Worm (Caenorhabditis elegans) whole organism, late embryonic: Measurements from ENCODE around the gene F26F2.10.
A peak's percentile ranks its signal among the peaks of the same experiment; 100 is the strongest.

Experiments used
- C38D4.7 ChIP-seq: fragments of 200-800 bp; sonication (Bioruptor generic); optimal IDR thresholded peaks from 2 replicates; lab custom pipeline; 2018; ENCODE audit warnings: mild to moderate bottlenecking, missing genetic modification characterization, moderate library complexity, missing compliant biosample characterization
- F13H6.1 ChIP-seq: sonication (generic microtip); optimal IDR thresholded peaks from 2 replicates; lab custom pipeline; 2016; ENCODE audit warnings: missing genetic modification characterization, missing compliant biosample characterization
- K02D7.2 ChIP-seq: sonication (generic microtip); optimal IDR thresholded peaks from 2 replicates; lab custom pipeline; 2017; ENCODE audit warnings: mild to moderate bottlenecking, missing genetic modification characterization, missing compliant biosample characterization
- K09A11.1 ChIP-seq: sonication (generic microtip); optimal IDR thresholded peaks from 2 replicates; lab custom pipeline; 2017; ENCODE audit warnings: antibody characterized with exemption, mild to moderate bottlenecking, missing genetic modification characterization, missing compliant biosample characterization; ENCODE audit not compliant: insufficient read depth
- Y22D7AL.16 ChIP-seq: sonication (generic microtip); optimal IDR thresholded peaks from 2 replicates; lab custom pipeline; 2016; ENCODE audit warnings: missing genetic modification characterization, missing compliant biosample characterization
- ama-1 ChIP-seq: fragments of 150-350 bp; optimal IDR thresholded peaks from 2 replicates; lab custom pipeline; 2014
- ceh-14 ChIP-seq: sonication (generic microtip); optimal IDR thresholded peaks from 2 replicates; lab custom pipeline; 2016; ENCODE audit warnings: missing genotype, missing genetic modification characterization, missing compliant biosample characterization
- ceh-2 ChIP-seq: sonication (generic microtip); optimal IDR thresholded peaks from 2 replicates; lab custom pipeline; 2016; ENCODE audit warnings: missing genotype, missing genetic modification characterization, missing compliant biosample characterization
- ceh-24 ChIP-seq: sonication (generic microtip); optimal IDR thresholded peaks from 2 replicates; lab custom pipeline; 2016; ENCODE audit warnings: mild to moderate bottlenecking, missing genetic modification characterization, missing compliant biosample characterization
- ceh-31 ChIP-seq: sonication (generic microtip); optimal IDR thresholded peaks from 2 replicates; lab custom pipeline; 2016; ENCODE audit warnings: missing genetic modification characterization, missing compliant biosample characterization
- ceh-6 ChIP-seq: fragments of 200-800 bp; sonication (Bioruptor generic); optimal IDR thresholded peaks from 2 replicates; lab custom pipeline; 2018; ENCODE audit warnings: mild to moderate bottlenecking, missing genetic modification characterization, missing compliant biosample characterization
- dmd-4 ChIP-seq: sonication (generic microtip); optimal IDR thresholded peaks from 2 replicates; lab custom pipeline; 2016; ENCODE audit warnings: borderline replicate concordance, missing genetic modification characterization, missing compliant biosample characterization
- elt-2 ChIP-seq: sonication (generic microtip); optimal IDR thresholded peaks from 2 replicates; lab custom pipeline; 2016; ENCODE audit warnings: missing genetic modification reagents, missing genetic modification characterization, missing compliant biosample characterization
- elt-4 ChIP-seq: sonication (generic microtip); optimal IDR thresholded peaks from 2 replicates; lab custom pipeline; 2016; ENCODE audit warnings: missing genetic modification characterization, missing compliant biosample characterization
- eyg-1 ChIP-seq: sonication (generic microtip); optimal IDR thresholded peaks from 2 replicates; lab custom pipeline; 2016; ENCODE audit warnings: missing genotype, missing genetic modification characterization, missing compliant biosample characterization
- fkh-6 ChIP-seq: sonication (generic microtip); optimal IDR thresholded peaks from 2 replicates; lab custom pipeline; 2016; ENCODE audit warnings: missing genetic modification characterization, missing compliant biosample characterization
- hlh-15 ChIP-seq: sonication (generic microtip); optimal IDR thresholded peaks from 2 replicates; lab custom pipeline; 2016; ENCODE audit warnings: missing genetic modification characterization, missing compliant biosample characterization
- hlh-30 ChIP-seq: sonication (generic microtip); optimal IDR thresholded peaks from 2 replicates; lab custom pipeline; 2017; ENCODE audit warnings: antibody characterized with exemption, missing genetic modification characterization, missing compliant biosample characterization; ENCODE audit not compliant: insufficient read depth
- hlh-6 ChIP-seq: sonication (generic microtip); optimal IDR thresholded peaks from 2 replicates; lab custom pipeline; 2016; ENCODE audit warnings: missing genotype, missing genetic modification characterization, missing compliant biosample characterization
- hlh-8 ChIP-seq: sonication (generic microtip); optimal IDR thresholded peaks from 2 replicates; lab custom pipeline; 2016; ENCODE audit warnings: missing genotype, missing genetic modification characterization, missing compliant biosample characterization
- lim-6 ChIP-seq: sonication (generic microtip); optimal IDR thresholded peaks from 2 replicates; lab custom pipeline; 2016; ENCODE audit warnings: missing genetic modification characterization, missing compliant biosample characterization
- lin-11 ChIP-seq: fragments of 200-800 bp; sonication (Bioruptor generic); optimal IDR thresholded peaks from 2 replicates; lab custom pipeline; 2018; ENCODE audit warnings: mild to moderate bottlenecking, missing genetic modification characterization, missing compliant biosample characterization
- madf-2 ChIP-seq: sonication (generic microtip); optimal IDR thresholded peaks from 2 replicates; lab custom pipeline; 2017; ENCODE audit warnings: missing genetic modification characterization, missing compliant biosample characterization
- nfya-1 ChIP-seq: sonication (generic microtip); optimal IDR thresholded peaks from 2 replicates; lab custom pipeline; 2017; ENCODE audit warnings: missing genetic modification characterization, mild to moderate bottlenecking, missing compliant biosample characterization, antibody characterized with exemption, moderate library complexity
- odd-2 ChIP-seq: sonication (generic microtip); optimal IDR thresholded peaks from 2 replicates; lab custom pipeline; 2017; ENCODE audit warnings: antibody characterized with exemption, mild to moderate bottlenecking, missing genetic modification characterization, missing compliant biosample characterization
- pat-9 ChIP-seq: fragments of 200-800 bp; sonication (Bioruptor generic); optimal IDR thresholded peaks from 2 replicates; lab custom pipeline; 2018; ENCODE audit warnings: mild to moderate bottlenecking, missing genetic modification characterization, moderate library complexity, missing compliant biosample characterization
- pax-1 ChIP-seq: fragments of 150-350 bp; optimal IDR thresholded peaks from 2 replicates; lab custom pipeline; 2014; ENCODE audit warnings: missing biosample characterization, missing genetic modification characterization
- pha-2 ChIP-seq: sonication (generic microtip); optimal IDR thresholded peaks from 2 replicates; lab custom pipeline; 2017; ENCODE audit warnings: mild to moderate bottlenecking, missing genetic modification characterization, missing compliant biosample characterization
- pha-4 ChIP-seq: fragments of 150-350 bp; optimal IDR thresholded peaks from 2 replicates; lab custom pipeline; 2018; ENCODE audit warnings: missing biosample characterization, missing genetic modification reagents, missing genetic modification characterization
- pqm-1 ChIP-seq: sonication (generic microtip); optimal IDR thresholded peaks from 2 replicates; lab custom pipeline; 2016; ENCODE audit warnings: missing genetic modification characterization, missing compliant biosample characterization
- ref-2 ChIP-seq: sonication (generic microtip); optimal IDR thresholded peaks from 2 replicates; lab custom pipeline; 2016; ENCODE audit warnings: missing genetic modification characterization, missing compliant biosample characterization
- rnt-1 ChIP-seq: sonication (generic microtip); optimal IDR thresholded peaks from 2 replicates; lab custom pipeline; 2016; ENCODE audit warnings: missing genetic modification characterization, missing compliant biosample characterization
- sdc-2 ChIP-seq: sonication (generic microtip); optimal IDR thresholded peaks from 2 replicates; lab custom pipeline; 2016; ENCODE audit warnings: missing genotype, missing genetic modification characterization, missing compliant biosample characterization
- sox-4 ChIP-seq: sonication (generic microtip); optimal IDR thresholded peaks from 2 replicates; lab custom pipeline; 2017; ENCODE audit warnings: mild to moderate bottlenecking, missing genetic modification characterization, inconsistent platforms, missing compliant biosample characterization
- syd-9 ChIP-seq: sonication (generic microtip); optimal IDR thresholded peaks from 2 replicates; lab custom pipeline; 2016; ENCODE audit warnings: mild to moderate bottlenecking, missing genetic modification characterization, moderate library complexity, missing compliant biosample characterization
- tbx-2 ChIP-seq: sonication (generic microtip); optimal IDR thresholded peaks from 2 replicates; lab custom pipeline; 2016; ENCODE audit warnings: missing genetic modification characterization, missing compliant biosample characterization
- ttx-3 ChIP-seq: sonication (generic microtip); optimal IDR thresholded peaks from 2 replicates; lab custom pipeline; 2016; ENCODE audit warnings: missing genetic modification reagents, missing genetic modification characterization, missing compliant biosample characterization
- unc-3 ChIP-seq, 2 experiments: fragments of 200-800 bp in 1 of 2; sonication (Bioruptor generic) in 1 of 2; sonication (generic microtip) in 1 of 2; conservative IDR thresholded peaks in 1 of 2; optimal IDR thresholded peaks in 1 of 2; 2 replicates each; pipeline versions ENCODE4 v1.3.6 to Lab custom; 2016 to 2022; ENCODE audit warnings: missing compliant biosample characterization in 2 of 2, missing genetic modification characterization in 2 of 2, missing genetic modification reagents in 1 of 2
- unc-42 ChIP-seq: sonication (generic microtip); optimal IDR thresholded peaks from 2 replicates; lab custom pipeline; 2016; ENCODE audit warnings: missing genotype, missing genetic modification characterization, missing compliant biosample characterization
- unc-55 ChIP-seq: sonication (generic microtip); optimal IDR thresholded peaks from 2 replicates; lab custom pipeline; 2017; ENCODE audit warnings: missing biosample characterization, missing genetic modification reagents, missing genetic modification characterization
- zip-5 ChIP-seq: sonication (generic microtip); optimal IDR thresholded peaks from 2 replicates; lab custom pipeline; 2016; ENCODE audit warnings: missing genetic modification characterization, missing compliant biosample characterization
- ztf-16 ChIP-seq: sonication (generic microtip); optimal IDR thresholded peaks from 2 replicates; lab custom pipeline; 2017; ENCODE audit warnings: missing genetic modification characterization, missing compliant biosample characterization

The F26F2.10 gene

DNA sequence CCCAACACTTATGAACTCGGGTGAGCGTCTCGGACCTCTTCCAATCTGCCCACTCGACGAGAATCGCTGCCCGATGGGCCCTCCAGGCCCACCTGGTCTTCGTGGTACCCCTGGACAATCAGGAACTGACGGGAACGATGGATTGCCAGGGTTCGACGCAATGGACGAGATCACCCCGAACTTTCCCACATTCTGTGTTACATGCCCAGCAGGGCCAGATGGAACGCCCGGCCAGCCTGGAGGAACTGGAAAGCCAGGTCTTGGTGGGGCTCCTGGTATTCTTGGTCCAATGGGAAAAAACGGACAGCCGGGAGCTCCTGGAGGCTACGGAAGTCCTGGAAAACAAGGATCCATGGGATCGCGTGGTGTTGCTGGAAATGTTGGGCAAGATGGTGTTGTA is 6.1 kb upstream of the F26F2.10 start:
- peak; percentile 7 for TF ChIP-seq ceh-31
- peak; percentile 87 for TF ChIP-seq elt-4 (tag; lab: Kevin White, UChicago)
- TF ChIP-seq hlh-6 = no peak

DNA sequence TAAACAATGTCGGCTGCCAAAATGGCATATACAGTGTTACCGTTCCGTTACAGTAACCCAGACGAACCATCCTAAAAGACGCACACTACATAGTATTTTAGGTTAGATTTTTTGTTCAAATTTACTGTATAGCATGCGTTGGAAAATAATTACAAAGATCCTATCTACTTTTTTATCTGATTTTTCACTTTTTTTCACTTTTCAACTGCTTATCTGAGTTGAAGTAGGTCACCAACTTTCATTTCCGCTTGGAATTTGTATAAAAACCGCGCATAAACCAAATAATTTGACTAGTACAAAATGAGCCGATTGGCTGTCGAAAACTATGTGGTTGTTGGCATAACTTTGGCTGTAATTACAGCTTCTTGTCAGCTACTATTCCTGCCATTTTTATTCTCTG is 5.1 kb upstream of the F26F2.10 start, which contains the start of gene col-163:
col-163 (plus strand) TSS at position 301 of the 400 bp plus-strand sequence.
- TF ChIP-seq C38D4.7 (GFP tag; lab: Kevin White, UChicago) (no peak), ztf-16 (no peak), pqm-1 (tag; lab: Kevin White, UChicago) (no peak), ref-2 (tag; lab: Kevin White, UChicago) (no peak), sox-4 (tag; lab: Kevin White, UChicago) (no peak), hlh-15 (tag; lab: Kevin White, UChicago) (no peak), sdc-2 (no peak)

DNA sequence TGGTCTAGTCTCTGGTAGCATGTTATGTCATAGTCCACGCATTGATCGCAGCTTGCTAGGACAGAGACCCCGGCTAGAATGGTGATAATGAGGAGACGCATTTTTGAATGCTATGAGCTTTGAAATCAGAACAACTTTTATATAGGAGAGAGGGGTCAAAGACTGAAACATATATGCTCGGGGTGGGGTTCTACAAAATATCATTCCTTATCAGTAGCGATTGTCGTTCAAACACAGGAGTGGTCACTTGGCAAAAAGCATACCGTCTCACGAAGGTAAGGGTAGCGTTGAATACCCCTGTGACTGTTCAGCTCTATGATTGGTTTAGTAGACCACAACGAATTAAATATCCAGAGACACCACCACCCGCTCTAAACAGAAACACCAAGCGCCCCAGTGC is 2.4 kb upstream of the F26F2.10 start, which contains the start of gene F46B3.1:
F46B3.1 (minus strand) TSS at position 101 of the 400 bp plus-strand sequence.
- TF ChIP-seq lim-6 = no peak
- TF ChIP-seq K09A11.1 (tag; lab: Kevin White, UChicago) = no peak
- no peak for TF ChIP-seq dmd-4 (tag; lab: Kevin White, UChicago)
- TF ChIP-seq hlh-15 (tag; lab: Kevin White, UChicago) = no peak
- TF ChIP-seq ceh-24 (tag; lab: Kevin White, UChicago) = no peak
- no peak for TF ChIP-seq hlh-30 (tag; lab: Kevin White, UChicago)
- no peak for TF ChIP-seq lin-11
- no peak for TF ChIP-seq pha-4 (tag; lab: Kevin White, UChicago)
- no peak for TF ChIP-seq C38D4.7 (GFP tag; lab: Kevin White, UChicago)
- no peak for TF ChIP-seq pax-1 (tag; lab: Kevin White, UChicago)
- TF ChIP-seq sox-4 (tag; lab: Kevin White, UChicago) = no peak
- TF ChIP-seq ztf-16 = no peak
- no peak for TF ChIP-seq ceh-31
- no peak for TF ChIP-seq Y22D7AL.16
- TF ChIP-seq syd-9 = no peak
- no peak for TF ChIP-seq ceh-6 (GFP tag; lab: Kevin White, UChicago)

DNA sequence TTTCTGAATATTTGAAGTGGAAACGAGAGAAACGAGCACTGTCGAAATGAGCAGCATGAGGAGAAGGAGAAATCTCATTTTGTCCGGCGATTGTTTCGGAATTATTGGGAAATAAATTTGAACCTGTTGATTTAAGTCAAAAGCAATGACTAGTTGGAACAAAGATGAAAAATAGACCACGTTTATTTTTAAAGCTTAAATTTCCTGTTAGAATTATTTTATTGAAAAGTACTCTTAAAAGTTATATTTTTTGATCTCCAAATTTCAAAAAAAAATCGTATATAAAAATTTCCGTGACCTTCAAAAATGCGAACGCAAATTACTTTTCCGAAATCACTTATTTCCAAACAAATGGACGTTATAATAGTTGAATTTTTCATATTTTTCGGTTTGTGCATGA is 1.0 kb upstream of the F26F2.10 start, which contains the start of gene F26F2.11:
F26F2.11 (minus strand) TSS at position 101 of the 400 bp plus-strand sequence.
- TF ChIP-seq tbx-2 (tag; lab: Kevin White, UChicago) (no peak), pqm-1 (tag; lab: Kevin White, UChicago) (no peak), unc-55 (GFP tag; lab: Kevin White, UChicago) (no peak), elt-4 (tag; lab: Kevin White, UChicago) (no peak), madf-2 (tag; lab: Kevin White, UChicago) (no peak), unc-42 (tag; lab: Kevin White, UChicago) (no peak), ceh-14 (tag; lab: Kevin White, UChicago) (no peak), unc-3 (GFP tag; conservative IDR thresholded peaks at IDR 0.05; lab: Robert Waterston, UW) (no peak), unc-3 (tag; optimal IDR thresholded peaks at IDR 0.05; lab: Kevin White, UChicago) (no peak), sox-4 (tag; lab: Kevin White, UChicago) (no peak), elt-2 (tag; lab: Kevin White, UChicago) (no peak), K02D7.2 (tag; lab: Kevin White, UChicago) (no peak), rnt-1 (tag; lab: Kevin White, UChicago) (no peak), odd-2 (tag; lab: Kevin White, UChicago) (no peak), ceh-31 (no peak)
- TF ChIP-seq, all 69 proteins: peak for 0

DNA sequence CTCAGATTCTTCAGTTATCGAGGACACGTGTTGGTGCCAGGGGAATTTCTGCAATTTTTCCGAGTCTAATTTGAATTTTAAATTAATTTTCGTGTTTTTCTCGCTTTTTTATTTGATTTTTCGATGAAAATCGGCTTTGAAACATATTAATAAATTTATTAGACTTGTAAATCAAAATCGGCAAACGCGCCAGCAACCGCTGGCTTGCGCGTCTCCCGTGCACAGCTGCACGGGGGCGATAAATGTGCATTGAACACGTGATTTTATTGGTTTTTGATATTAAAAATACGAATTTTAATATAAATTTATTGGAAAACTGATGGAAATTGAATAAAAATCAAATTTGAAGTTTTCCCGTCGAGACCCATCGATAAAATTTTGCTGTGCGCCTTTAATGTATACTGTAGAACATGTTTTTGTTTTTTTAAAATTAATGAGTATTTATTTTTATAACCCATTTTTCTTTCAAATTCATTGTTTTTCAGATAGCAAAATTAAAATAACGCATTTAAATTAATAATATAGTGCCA is 14.1 kb downstream of the F26F2.10 start, which contains the start of gene F26F2.7:
F26F2.7 (plus strand) TSS at position 480 of the 530 bp plus-strand sequence.
- no peak for TF ChIP-seq hlh-15 (tag; lab: Kevin White, UChicago)
- TF ChIP-seq fkh-6 (tag; lab: Kevin White, UChicago) = no peak
- TF ChIP-seq unc-3 (GFP tag; conservative IDR thresholded peaks at IDR 0.05; lab: Robert Waterston, UW) = no peak
- TF ChIP-seq unc-3 (tag; optimal IDR thresholded peaks at IDR 0.05; lab: Kevin White, UChicago) = peak; percentile 41
- TF ChIP-seq F13H6.1 = no peak
- no peak for TF ChIP-seq hlh-8 (tag; lab: Kevin White, UChicago)
- TF ChIP-seq ttx-3 (tag; lab: Kevin White, UChicago) = peak; percentile 38
- peak; percentile 36 for TF ChIP-seq nfya-1
- peak; percentile 76 for TF ChIP-seq hlh-30 (tag; lab: Kevin White, UChicago)
- TF ChIP-seq unc-55 (GFP tag; lab: Kevin White, UChicago) = no peak
- no peak for TF ChIP-seq pat-9
- peak; percentile 64 for TF ChIP-seq pha-2 (tag; lab: Kevin White, UChicago)
- TF ChIP-seq tbx-2 (tag; lab: Kevin White, UChicago) = no peak
- no peak for TF ChIP-seq ceh-2
- no peak for TF ChIP-seq ceh-6 (GFP tag; lab: Kevin White, UChicago)
- TF ChIP-seq rnt-1 (tag; lab: Kevin White, UChicago) = no peak
- TF ChIP-seq dmd-4 (tag; lab: Kevin White, UChicago) = no peak
- no peak for TF ChIP-seq Y22D7AL.16
- TF ChIP-seq zip-5 (tag; lab: Kevin White, UChicago) = no peak
- no peak for TF ChIP-seq eyg-1 (tag; lab: Kevin White, UChicago)
- no peak for TF ChIP-seq ama-1 (lab: Kevin White, UChicago)
